Worm (Caenorhabditis elegans): ENCODE data around the gene clec-79.

clec-79 gene

DNA sequence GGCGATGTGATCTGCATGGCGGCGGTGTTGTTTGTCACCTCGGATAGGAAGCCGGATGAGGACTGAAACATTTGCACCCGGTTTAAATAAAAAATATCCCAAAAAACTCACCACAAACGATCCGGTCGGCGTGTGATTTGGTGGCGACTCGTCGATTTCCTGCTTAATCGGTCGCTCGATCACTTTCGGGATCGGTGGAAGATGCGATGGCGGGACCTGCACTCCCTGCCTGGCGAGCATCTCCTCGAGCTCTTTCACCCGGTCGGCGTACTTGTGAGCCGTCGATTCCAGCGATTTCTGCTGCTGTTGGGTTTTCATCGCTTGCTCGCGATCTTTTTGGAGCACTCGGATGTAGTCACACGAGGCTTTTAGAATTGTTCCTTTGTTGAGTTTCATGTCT lies 43.6 kb downstream of the clec-79 start:
- no peak for TF ChIP-seq egl-5 (tag; optimal IDR thresholded peaks at IDR 0.05)

DNA sequence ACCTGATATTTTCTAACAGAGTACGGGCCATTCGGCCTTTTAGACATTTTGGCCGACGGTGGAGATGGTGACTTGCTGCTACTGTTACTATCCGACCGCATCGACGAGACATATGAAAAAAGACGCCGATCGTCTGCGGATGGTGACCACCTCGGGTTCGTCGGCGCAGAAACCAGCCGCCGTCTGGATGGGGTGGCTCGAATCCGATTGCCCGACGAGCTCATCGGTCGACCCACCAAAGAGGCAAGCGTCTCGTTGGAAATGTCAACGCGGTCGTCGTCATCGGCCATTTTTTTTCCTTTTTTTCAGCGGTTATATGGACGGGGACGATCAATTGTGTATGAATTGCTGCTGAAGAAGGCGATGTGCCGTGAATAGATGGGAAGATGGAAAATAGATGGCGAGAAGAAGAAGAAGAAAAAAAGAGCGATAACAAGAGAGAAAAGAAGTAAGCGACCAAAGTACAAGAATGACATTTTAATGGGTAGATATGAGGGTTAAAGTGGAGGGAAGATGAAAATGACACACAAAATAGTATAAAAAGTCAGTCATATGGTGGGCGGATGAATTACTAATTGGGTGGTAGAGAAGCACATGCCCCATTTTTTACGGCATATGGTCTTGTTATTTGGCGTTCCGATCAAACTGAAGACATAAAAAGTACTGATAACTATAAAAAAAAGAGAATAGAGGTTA lies 45.7 kb downstream of the clec-79 start:
- no peak for TF ChIP-seq tbx-2 (tag; optimal IDR thresholded peaks at IDR 0.05)
- peak; percentile 11 for TF ChIP-seq ama-1 (optimal IDR thresholded peaks at IDR 0.05)
- TF ChIP-seq elt-2 (tag; optimal IDR thresholded peaks at IDR 0.05): peak; percentile 47
- TF ChIP-seq egl-5 (tag; optimal IDR thresholded peaks at IDR 0.05): peak; percentile 33

DNA sequence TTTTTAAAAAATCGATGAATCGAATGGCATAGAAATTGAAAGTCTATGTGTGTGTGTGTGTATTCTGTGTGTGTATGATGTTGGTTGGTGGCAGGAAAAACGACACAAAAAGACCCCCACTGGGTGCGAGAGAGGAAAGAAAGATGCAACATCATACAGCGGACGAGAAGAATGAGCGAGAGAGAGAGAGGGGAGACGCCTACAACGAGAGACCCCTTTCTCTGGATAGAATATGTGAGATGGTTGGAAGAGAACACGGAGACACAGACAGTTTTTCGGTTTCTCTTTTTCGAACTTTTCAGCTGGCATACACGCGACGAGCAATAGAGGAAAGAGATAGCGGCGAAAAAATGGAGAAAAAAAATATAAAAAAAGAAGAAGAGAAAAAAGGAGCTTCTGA lies 46.7 kb downstream of the clec-79 start:
- TF ChIP-seq ceh-16 (tag; optimal IDR thresholded peaks at IDR 0.05) (no peak), elt-2 (tag; optimal IDR thresholded peaks at IDR 0.05) (peak; percentile 69), mdl-1 (tag; optimal IDR thresholded peaks at IDR 0.05) (peak; percentile 74), nhr-237 (tag; optimal IDR thresholded peaks at IDR 0.05) (no peak), nhr-11 (tag; optimal IDR thresholded peaks at IDR 0.05) (peak; percentile 17), nhr-23 (tag; optimal IDR thresholded peaks at IDR 0.05) (peak; percentile 20), nhr-77 (tag; optimal IDR thresholded peaks at IDR 0.05) (no peak), ceh-28 (tag; optimal IDR thresholded peaks at IDR 0.05) (no peak), nhr-25 (tag; optimal IDR thresholded peaks at IDR 0.05) (peak; percentile 43), daf-12 (tag; optimal IDR thresholded peaks at IDR 0.05) (no peak), jun-1 (tag; optimal IDR thresholded peaks at IDR 0.05) (peak; percentile 52), pha-4 (tag; optimal IDR thresholded peaks at IDR 0.05) (peak; percentile 91), hmg-11 (tag; optimal IDR thresholded peaks at IDR 0.05) (peak; percentile 95), pqm-1 (tag; optimal IDR thresholded peaks at IDR 0.05) (peak; percentile 30), sea-2 (GFP tag; optimal IDR thresholded peaks at IDR 0.05) (no peak), fos-1 (tag; optimal IDR thresholded peaks at IDR 0.05) (no peak), lin-39 (tag; optimal IDR thresholded peaks at IDR 0.05) (peak; percentile 86), snpc-4 (tag; optimal IDR thresholded peaks at IDR 0.05) (peak; percentile 43), unc-39 (tag; optimal IDR thresholded peaks at IDR 0.05) (no peak), fkh-2 (tag; optimal IDR thresholded peaks at IDR 0.05) (no peak), ZK546.5 (tag; optimal IDR thresholded peaks at IDR 0.05) (no peak), nfya-1 (tag; optimal IDR thresholded peaks at IDR 0.05; ENCODE audit: insufficient read depth) (peak; percentile 86), skn-1 (tag; optimal IDR thresholded peaks at IDR 0.05) (no peak), lin-15B (tag; optimal IDR thresholded peaks at IDR 0.05) (peak; percentile 51), egl-5 (tag; optimal IDR thresholded peaks at IDR 0.05) (peak; percentile 77), nhr-76 (tag; optimal IDR thresholded peaks at IDR 0.05) (peak; percentile 7), lsy-12 (tag; optimal IDR thresholded peaks at IDR 0.05) (no peak), ama-1 (optimal IDR thresholded peaks at IDR 0.05) (peak; percentile 55), nhr-12 (tag; optimal IDR thresholded peaks at IDR 0.05) (no peak), tbx-2 (tag; optimal IDR thresholded peaks at IDR 0.05) (peak; percentile 23), R02D3.7 (tag; optimal IDR thresholded peaks at IDR 0.05) (no peak)

DNA sequence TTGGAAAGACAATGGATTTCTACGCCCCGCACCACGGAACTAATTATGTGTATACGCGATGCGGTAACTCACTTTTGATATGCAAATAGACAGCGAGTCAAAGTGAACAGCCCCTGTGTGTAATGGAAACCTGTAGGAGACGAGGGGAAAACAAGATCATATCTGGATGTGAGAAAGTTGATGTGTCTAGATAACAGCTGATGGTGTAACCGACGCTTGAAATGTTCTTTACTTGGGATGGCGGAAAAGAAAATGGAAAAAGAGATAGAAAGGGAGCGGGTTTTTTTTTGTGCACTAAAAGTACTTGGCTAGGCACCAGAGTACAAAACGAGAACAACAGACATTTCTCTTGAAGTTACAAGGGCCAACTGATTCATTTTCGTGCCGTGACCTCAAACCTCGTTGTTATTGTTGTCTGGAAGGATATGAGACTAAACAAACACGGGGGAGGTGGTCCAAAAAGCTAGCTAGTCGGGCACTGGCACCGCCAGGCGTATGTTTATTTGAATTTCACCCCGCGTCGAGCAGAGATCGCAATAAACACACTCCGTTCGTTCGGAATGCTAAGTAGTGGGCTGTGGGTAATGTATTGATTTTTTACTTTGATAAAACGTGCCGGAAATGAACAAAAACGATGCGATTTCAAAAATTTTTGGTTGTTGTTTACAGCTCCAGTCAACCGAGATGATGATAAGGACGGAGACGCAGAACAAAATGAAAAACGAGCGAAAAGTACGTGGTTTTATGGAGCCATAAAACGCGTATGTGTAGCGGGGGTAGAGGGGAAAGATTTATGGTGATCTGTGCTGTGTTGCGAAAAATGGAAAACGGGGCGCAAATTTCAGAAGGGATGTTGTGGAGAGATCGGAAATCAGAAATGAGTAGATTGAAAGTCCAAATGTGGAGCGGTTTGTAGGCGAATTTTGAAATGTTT lies 49.0 kb downstream of the clec-79 start:
- peak; percentile 40 for TF ChIP-seq nfya-1 (tag; optimal IDR thresholded peaks at IDR 0.05; ENCODE audit: insufficient read depth)
- TF ChIP-seq elt-2 (tag; optimal IDR thresholded peaks at IDR 0.05): peak; percentile 75
- no peak for TF ChIP-seq aly-2 (tag; optimal IDR thresholded peaks at IDR 0.05)
- TF ChIP-seq nhr-43 (tag; optimal IDR thresholded peaks at IDR 0.05; ENCODE audit: poor library complexity, severe bottlenecking): peak; percentile 35
- no peak for TF ChIP-seq nhr-76 (tag; optimal IDR thresholded peaks at IDR 0.05)
- TF ChIP-seq pha-4 (tag; optimal IDR thresholded peaks at IDR 0.05): peak; percentile 58
- peak; percentile 16 for TF ChIP-seq nhr-23 (tag; optimal IDR thresholded peaks at IDR 0.05)
- peak; percentile 52 for TF ChIP-seq pqm-1 (tag; optimal IDR thresholded peaks at IDR 0.05)
- TF ChIP-seq zag-1 (tag; optimal IDR thresholded peaks at IDR 0.05): no peak
- peak; percentile 41 for TF ChIP-seq elt-1 (tag; optimal IDR thresholded peaks at IDR 0.05)
- peak; percentile 89 for TF ChIP-seq egl-5 (tag; optimal IDR thresholded peaks at IDR 0.05)
- TF ChIP-seq lin-39 (tag; optimal IDR thresholded peaks at IDR 0.05): peak; percentile 67

Data from whole organism, L3 larva.